Fruit fly (Drosophila melanogaster): Measurements from ENCODE around the gene spartin.
A peak's percentile ranks its signal among the peaks of the same experiment; 100 is the strongest.

The spartin gene

dm6 chr3R:4654557-4655273, at the start of gene spartin (continued):
- no peak for TF ChIP-seq sens-2 (GFP tag; IDR thresholded peaks at IDR 0.05)
- no peak for TF ChIP-seq Oli (tag; optimal IDR thresholded peaks at IDR 0.05)
- TF ChIP-seq insv (GFP tag; optimal IDR thresholded peaks at IDR 0.05), result no peak
- no peak for TF ChIP-seq CG11398 (GFP tag; optimal IDR thresholded peaks at IDR 0.05)
- TF ChIP-seq Hmr (GFP tag; optimal IDR thresholded peaks at IDR 0.05), result no peak
- TF ChIP-seq CG9817 (tag; optimal IDR thresholded peaks at IDR 0.05), result no peak
- TF ChIP-seq shn (GFP tag; optimal IDR thresholded peaks at IDR 0.05), result no peak
- TF ChIP-seq D (optimal IDR thresholded peaks at IDR 0.05), result no peak
- no peak for TF ChIP-seq D (GFP tag; optimal IDR thresholded peaks at IDR 0.05)
- peak; percentile 28 for TF ChIP-seq HmgZ (tag; optimal IDR thresholded peaks at IDR 0.05)
- no peak for TF ChIP-seq CG3065 (GFP tag; optimal IDR thresholded peaks at IDR 0.05)
- TF ChIP-seq NfI (GFP tag; optimal IDR thresholded peaks at IDR 0.05), result peak; percentile 25
- TF ChIP-seq Scr (GFP tag; IDR thresholded peaks at IDR 0.05; ENCODE audit: partially characterized antibody), result peak; percentile 44
- no peak for TF ChIP-seq Taf1 (GFP tag; IDR thresholded peaks at IDR 0.05)
- TF ChIP-seq nerfin-2 (GFP tag; IDR thresholded peaks at IDR 0.05; ENCODE audit: partially characterized antibody), result no peak
- TF ChIP-seq CG9876 (GFP tag; optimal IDR thresholded peaks at IDR 0.05), result no peak
- no peak for TF ChIP-seq pita (GFP tag; optimal IDR thresholded peaks at IDR 0.05)
- peak; percentile 85 for TF ChIP-seq Med (GFP tag)
- peak; percentile 16 for TF ChIP-seq CG17829 (tag; optimal IDR thresholded peaks at IDR 0.05)
- no peak for TF ChIP-seq CG4404 (GFP tag; IDR thresholded peaks at IDR 0.05)
- TF ChIP-seq CG12071 (GFP tag; optimal IDR thresholded peaks at IDR 0.05), result no peak
- TF ChIP-seq tgo (GFP tag; IDR thresholded peaks at IDR 0.05), result no peak
- TF ChIP-seq tna (GFP tag; IDR thresholded peaks at IDR 0.05; ENCODE audit: partially characterized antibody), result no peak
- peak; percentile 36; the same call in 1 of the 2 replicates for TF ChIP-seq bbx (GFP tag; IDR thresholded peaks at IDR 0.05; ENCODE audit: partially characterized antibody)
- peak; percentile 10 for TF ChIP-seq CG14710 (tag; optimal IDR thresholded peaks at IDR 0.05)
- TF ChIP-seq CG2199 (GFP tag; IDR thresholded peaks at IDR 0.05), result peak; percentile 15; the same call in 1 of the 3 replicates
- peak; percentile 10 for TF ChIP-seq CG12391 (tag; optimal IDR thresholded peaks at IDR 0.05)
- TF ChIP-seq pb (GFP tag; optimal IDR thresholded peaks at IDR 0.05), result no peak
- no peak for TF ChIP-seq CG8765 (GFP tag; IDR thresholded peaks at IDR 0.05)
- no peak for TF ChIP-seq crc (GFP tag; optimal IDR thresholded peaks at IDR 0.05)
- peak; percentile 19 for TF ChIP-seq CG10979 (tag; optimal IDR thresholded peaks at IDR 0.05)
- no peak for TF ChIP-seq GATAe (GFP tag; conservative IDR thresholded peaks at IDR 0.05)
- TF ChIP-seq CG13296 (GFP tag; optimal IDR thresholded peaks at IDR 0.05), result no peak
- no peak for TF ChIP-seq H15 (GFP tag; IDR thresholded peaks at IDR 0.05)
- no peak for TF ChIP-seq prd (optimal IDR thresholded peaks at IDR 0.05)
- no peak for TF ChIP-seq prd (GFP tag; IDR thresholded peaks at IDR 0.05)
- no peak for TF ChIP-seq CG2129 (GFP tag; IDR thresholded peaks at IDR 0.05; ENCODE audit: partially characterized antibody)
- no peak for TF ChIP-seq CG3281 (GFP tag; optimal IDR thresholded peaks at IDR 0.05)
- no peak; the same call in 1 of the 2 replicates for TF ChIP-seq Bgb (GFP tag; IDR thresholded peaks at IDR 0.05; ENCODE audit: partially characterized antibody)
- no peak for TF ChIP-seq zf30C (GFP tag; optimal IDR thresholded peaks at IDR 0.05)
- no peak for TF ChIP-seq kah (GFP tag; optimal IDR thresholded peaks at IDR 0.05)
- TF ChIP-seq CoRest (tag; optimal IDR thresholded peaks at IDR 0.05), result no peak
- no peak for TF ChIP-seq CG18011 (GFP tag; optimal IDR thresholded peaks at IDR 0.05)
- TF ChIP-seq gsb (GFP tag; IDR thresholded peaks at IDR 0.05), result no peak
- TF ChIP-seq CG7963 (GFP tag; IDR thresholded peaks at IDR 0.05; ENCODE audit: partially characterized antibody), result no peak
- TF ChIP-seq fd3F (GFP tag; optimal IDR thresholded peaks at IDR 0.05), result no peak
- TF ChIP-seq amos (GFP tag; IDR thresholded peaks at IDR 0.05; ENCODE audit: partially characterized antibody), result no peak; the same call in 1 of the 2 replicates
- no peak for TF ChIP-seq oc (tag; optimal IDR thresholded peaks at IDR 0.05)
- no peak for TF ChIP-seq CG1647 (GFP tag; optimal IDR thresholded peaks at IDR 0.05)

Data from whole organism, embryonic.